Worm (Caenorhabditis elegans) whole organism, L3 larva: ENCODE data around the gene scav-4.

ENCODE experiments used
- ZK546.5 ChIP-seq: sonication (generic microtip); optimal IDR thresholded peaks from 2 replicates; lab custom pipeline; 2017; ENCODE audit warnings: missing biosample characterization, missing genetic modification characterization
- aly-2 ChIP-seq: fragments of 150-350 bp; optimal IDR thresholded peaks from 2 replicates; lab custom pipeline; 2014; ENCODE audit warnings: missing biosample characterization, missing genetic modification characterization
- ama-1 ChIP-seq: fragments of 150-350 bp; optimal IDR thresholded peaks from 2 replicates; lab custom pipeline; 2018
- ceh-16 ChIP-seq: sonication (generic microtip); optimal IDR thresholded peaks from 2 replicates; lab custom pipeline; 2017; ENCODE audit warnings: missing biosample characterization, missing genetic modification characterization
- ceh-9 ChIP-seq: sonication (generic microtip); optimal IDR thresholded peaks from 2 replicates; lab custom pipeline; 2018; ENCODE audit warnings: missing biosample characterization, missing genetic modification characterization
- daf-12 ChIP-seq: fragments of 150-350 bp; optimal IDR thresholded peaks from 2 replicates; lab custom pipeline; 2014; ENCODE audit warnings: missing biosample characterization, missing genetic modification reagents, missing genetic modification characterization
- egl-27 ChIP-seq: sonication (generic microtip); optimal IDR thresholded peaks from 4 replicates; lab custom pipeline; 2017; ENCODE audit warnings: missing biosample characterization, missing genetic modification reagents, missing genetic modification characterization
- egl-5 ChIP-seq: fragments of 150-350 bp; optimal IDR thresholded peaks from 2 replicates; lab custom pipeline; 2017; ENCODE audit warnings: missing biosample characterization, missing genetic modification reagents, missing genetic modification characterization, inconsistent platforms
- elt-1 ChIP-seq: fragments of 150-350 bp; optimal IDR thresholded peaks from 2 replicates; lab custom pipeline; 2014; ENCODE audit warnings: missing biosample characterization, missing genetic modification characterization
- elt-2 ChIP-seq: sonication (generic microtip); optimal IDR thresholded peaks from 2 replicates; lab custom pipeline; 2016; ENCODE audit warnings: missing genetic modification reagents, mild to moderate bottlenecking, missing genetic modification characterization, missing compliant biosample characterization
- elt-3 ChIP-seq, 3 experiments: fragments of 150-350 bp in 1 of 3; sonication (generic microtip) in 2 of 3; optimal IDR thresholded peaks; 2 replicates in 2 of 3; 4 replicates in 1 of 3; lab custom pipeline; 2014 to 2017; ENCODE audit warnings: missing biosample characterization in 3 of 3, missing genetic modification characterization in 3 of 3
- fkh-10 ChIP-seq: sonication (generic microtip); optimal IDR thresholded peaks from 2 replicates; lab custom pipeline; 2017; ENCODE audit warnings: missing biosample characterization, missing genetic modification reagents, missing genetic modification characterization
- fos-1 ChIP-seq: fragments of 150-350 bp; optimal IDR thresholded peaks from 2 replicates; lab custom pipeline; 2014; ENCODE audit warnings: missing biosample characterization, missing genetic modification characterization
- hmg-11 ChIP-seq: sonication (generic microtip); optimal IDR thresholded peaks from 2 replicates; lab custom pipeline; 2016; ENCODE audit warnings: missing genetic modification characterization, missing compliant biosample characterization
- jun-1 ChIP-seq: fragments of 150-350 bp; optimal IDR thresholded peaks from 2 replicates; lab custom pipeline; 2014; ENCODE audit warnings: missing biosample characterization, missing genetic modification reagents, missing genetic modification characterization
- lin-15B ChIP-seq: fragments of 150-350 bp; optimal IDR thresholded peaks from 2 replicates; lab custom pipeline; 2014; ENCODE audit warnings: missing biosample characterization, missing genetic modification characterization
- lin-39 ChIP-seq: fragments of 150-350 bp; optimal IDR thresholded peaks from 2 replicates; lab custom pipeline; 2018; ENCODE audit warnings: missing biosample characterization, missing genetic modification reagents, missing genetic modification characterization
- lsy-12 ChIP-seq: sonication (generic microtip); optimal IDR thresholded peaks from 2 replicates; lab custom pipeline; 2016; ENCODE audit warnings: mild to moderate bottlenecking, missing genetic modification characterization, missing compliant biosample characterization
- mml-1 ChIP-seq: fragments of 150-350 bp; sonication (generic microtip); optimal IDR thresholded peaks from 3 replicates; lab custom pipeline; 2014; ENCODE audit warnings: missing biosample characterization, missing genetic modification characterization
- nhr-11 ChIP-seq: fragments of 150-350 bp; optimal IDR thresholded peaks from 2 replicates; lab custom pipeline; 2014; ENCODE audit warnings: missing biosample characterization, missing genetic modification characterization
- nhr-23 ChIP-seq: fragments of 150-350 bp; optimal IDR thresholded peaks from 2 replicates; lab custom pipeline; 2014; ENCODE audit warnings: missing biosample characterization, missing genetic modification reagents, missing genetic modification characterization
- nhr-237 ChIP-seq: fragments of 150-350 bp; optimal IDR thresholded peaks from 2 replicates; lab custom pipeline; 2014; ENCODE audit warnings: missing biosample characterization, missing genetic modification characterization
- nhr-25 ChIP-seq: sonication (generic microtip); optimal IDR thresholded peaks from 2 replicates; lab custom pipeline; 2017; ENCODE audit warnings: missing biosample characterization, missing genetic modification characterization
- nhr-28 ChIP-seq: fragments of 150-350 bp; optimal IDR thresholded peaks from 2 replicates; lab custom pipeline; 2014; ENCODE audit warnings: missing biosample characterization, missing genetic modification characterization
- nhr-43 ChIP-seq: sonication (generic microtip); optimal IDR thresholded peaks from 2 replicates; lab custom pipeline; 2016; ENCODE audit warnings: mild to moderate bottlenecking, missing genetic modification characterization, missing compliant biosample characterization; ENCODE audit not compliant: poor library complexity, severe bottlenecking
- nhr-67 ChIP-seq: fragments of 150-350 bp; optimal IDR thresholded peaks from 2 replicates; lab custom pipeline; 2014; ENCODE audit warnings: missing biosample characterization, missing genetic modification characterization
- nhr-77 ChIP-seq: fragments of 150-350 bp; optimal IDR thresholded peaks from 2 replicates; lab custom pipeline; 2014; ENCODE audit warnings: missing biosample characterization, missing genetic modification characterization
- pha-4 ChIP-seq: fragments of 150-350 bp; optimal IDR thresholded peaks from 2 replicates; lab custom pipeline; 2014; ENCODE audit warnings: missing biosample characterization, missing genetic modification reagents, missing genetic modification characterization
- pqm-1 ChIP-seq: fragments of 150-350 bp; optimal IDR thresholded peaks from 2 replicates; lab custom pipeline; 2017; ENCODE audit warnings: missing biosample characterization, missing genetic modification characterization, inconsistent platforms
- skn-1 ChIP-seq: fragments of 150-350 bp; optimal IDR thresholded peaks from 2 replicates; lab custom pipeline; 2014; ENCODE audit warnings: missing biosample characterization, missing genetic modification characterization
- snpc-4 ChIP-seq: fragments of 150-350 bp; optimal IDR thresholded peaks from 2 replicates; lab custom pipeline; 2014; ENCODE audit warnings: missing biosample characterization, missing genetic modification characterization
- unc-39 ChIP-seq: sonication (generic microtip); optimal IDR thresholded peaks from 4 replicates; lab custom pipeline; 2017; ENCODE audit warnings: missing biosample characterization, missing genetic modification characterization
- ztf-4 ChIP-seq: fragments of 150-350 bp; optimal IDR thresholded peaks from 2 replicates; lab custom pipeline; 2014; ENCODE audit warnings: missing biosample characterization, missing genetic modification characterization

The scav-4 gene

DNA sequence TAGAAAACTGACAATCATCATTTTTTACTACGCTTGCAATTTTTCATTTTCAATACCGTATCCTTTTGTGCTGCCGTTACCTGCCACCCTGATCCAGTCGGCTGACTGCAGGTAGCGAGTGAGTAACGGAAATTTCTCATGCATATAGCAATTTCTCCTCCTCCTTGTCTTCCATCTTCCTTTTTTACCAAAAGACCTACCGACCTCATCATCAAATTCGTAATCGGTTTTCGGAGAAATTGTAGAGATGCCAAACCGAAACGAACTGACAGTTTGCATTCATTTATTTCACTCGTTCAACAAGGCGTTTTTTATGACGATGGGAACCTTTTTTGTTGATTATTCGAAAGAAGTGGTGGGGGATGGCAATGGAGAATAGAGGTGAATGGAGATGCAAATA, 34.7 kb downstream of the scav-4 start:
- TF ChIP-seq nhr-43 (tag; lab: Kevin White, UChicago) (no peak), nhr-25 (tag; lab: Kevin White, UChicago) (peak; percentile 54), ceh-9 (tag; lab: Kevin White, UChicago) (no peak), elt-3 (tag; optimal IDR thresholded peaks at IDR 0.05; lab: Kevin White, UChicago) (no peak), nhr-67 (tag; lab: Kevin White, UChicago) (no peak), hmg-11 (no peak), lin-15B (tag; lab: Kevin White, UChicago) (no peak), nhr-11 (tag; lab: Kevin White, UChicago) (no peak)

DNA sequence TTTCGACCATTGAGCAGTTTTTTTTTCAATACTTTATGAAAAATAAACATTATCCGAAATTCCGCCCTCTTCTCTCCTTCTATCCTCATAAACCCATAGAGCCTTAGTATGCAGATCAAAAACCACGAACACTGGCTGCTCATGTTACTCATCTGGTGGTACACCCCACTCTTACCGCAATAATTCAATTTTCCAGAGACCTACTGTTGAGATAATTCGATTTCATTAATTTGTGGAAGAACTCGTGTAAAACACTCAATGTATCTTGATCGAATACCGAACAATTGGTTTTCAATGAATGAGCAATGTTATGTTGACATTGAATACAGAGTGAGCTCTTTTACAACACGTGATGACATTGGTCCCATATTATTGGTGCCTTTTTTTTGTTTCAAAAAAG, 39.9 kb downstream of the scav-4 start:
- TF ChIP-seq pqm-1 (tag; lab: Kevin White, UChicago) (no peak), fkh-10 (no peak), nhr-77 (no peak), hmg-11 (no peak), nhr-67 (tag; lab: Kevin White, UChicago) (no peak), fos-1 (tag; lab: Kevin White, UChicago) (no peak), nhr-28 (tag; lab: Kevin White, UChicago) (no peak), aly-2 (tag; lab: Kevin White, UChicago) (no peak)

DNA sequence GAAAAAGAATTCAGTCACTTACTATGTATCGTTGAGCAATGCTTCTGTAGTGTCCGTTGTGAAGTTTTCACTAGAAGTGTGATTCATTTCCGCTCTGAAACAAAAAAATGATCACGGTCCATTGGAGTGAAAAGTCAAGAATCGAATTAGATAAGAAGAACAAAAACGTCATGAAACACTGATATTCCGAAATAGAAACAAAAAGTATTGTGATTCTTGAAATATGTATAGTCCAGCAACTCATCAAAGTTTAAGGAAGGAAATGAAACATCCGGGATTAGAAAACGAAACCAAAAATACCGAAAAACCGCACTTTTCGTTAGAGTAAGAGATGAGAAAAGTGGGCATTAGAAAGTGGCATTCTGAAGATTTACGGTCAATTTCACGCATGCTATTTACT, 51.0 kb downstream of the scav-4 start, which contains the start of gene npr-10:
Gene npr-10, minus strand, starts transcription at position 101 of the 400 bp plus-strand sequence.
- TF ChIP-seq ZK546.5, result no peak
- no peak for TF ChIP-seq ceh-16
- no peak for TF ChIP-seq nhr-28 (tag; lab: Kevin White, UChicago)
- TF ChIP-seq fos-1 (tag; lab: Kevin White, UChicago), result no peak
- TF ChIP-seq unc-39, result no peak
- TF ChIP-seq daf-12, result no peak
- no peak for TF ChIP-seq elt-3 (tag; optimal IDR thresholded peaks at IDR 0.05; lab: Kevin White, UChicago)
- no peak for TF ChIP-seq skn-1 (tag; lab: Kevin White, UChicago)
- no peak for TF ChIP-seq nhr-23 (tag; lab: Kevin White, UChicago)
- no peak for TF ChIP-seq nhr-43 (tag; lab: Kevin White, UChicago)
- no peak for TF ChIP-seq ztf-4 (tag; lab: Kevin White, UChicago)
- no peak for TF ChIP-seq nhr-77
- no peak for TF ChIP-seq pha-4 (tag; lab: Kevin White, UChicago)

DNA sequence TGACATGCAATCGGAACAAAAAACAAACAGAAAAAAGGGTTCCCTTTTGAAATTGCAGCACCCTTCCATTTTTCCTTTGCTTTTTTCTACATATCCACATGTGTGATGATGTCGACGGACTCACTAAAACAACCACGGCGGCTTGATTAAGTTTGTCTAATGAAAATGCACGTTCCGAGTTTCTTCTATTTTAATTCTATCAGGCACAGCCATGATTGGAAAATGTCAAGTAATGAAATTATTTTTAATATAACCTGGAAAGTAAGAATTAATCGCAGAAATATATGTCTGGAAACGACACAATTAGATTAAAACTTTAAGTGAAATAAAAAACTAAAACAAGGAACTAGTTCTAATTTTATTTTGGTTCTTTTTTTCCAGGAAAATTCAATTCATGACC, 52.3 kb downstream of the scav-4 start:
- no peak for TF ChIP-seq lin-39 (tag; lab: Kevin White, UChicago)
- TF ChIP-seq elt-2, result no peak
- TF ChIP-seq jun-1 (tag; lab: Kevin White, UChicago), result no peak
- no peak for TF ChIP-seq hmg-11
- no peak for TF ChIP-seq mml-1
- TF ChIP-seq nhr-77, result no peak
- no peak for TF ChIP-seq elt-1 (tag; lab: Kevin White, UChicago)
- no peak for TF ChIP-seq ama-1 (lab: Kevin White, UChicago)
- no peak for TF ChIP-seq egl-27 (tag; lab: Kevin White, UChicago)
- TF ChIP-seq lsy-12, result no peak
- TF ChIP-seq nhr-237 (tag; lab: Kevin White, UChicago), result no peak
- no peak for TF ChIP-seq daf-12
- TF ChIP-seq nhr-43 (tag; lab: Kevin White, UChicago), result no peak
- no peak for TF ChIP-seq aly-2 (tag; lab: Kevin White, UChicago)
- no peak for TF ChIP-seq ceh-16
- TF ChIP-seq snpc-4 (tag; lab: Kevin White, UChicago), result no peak
- TF ChIP-seq, all 47 proteins: peak for 0

DNA sequence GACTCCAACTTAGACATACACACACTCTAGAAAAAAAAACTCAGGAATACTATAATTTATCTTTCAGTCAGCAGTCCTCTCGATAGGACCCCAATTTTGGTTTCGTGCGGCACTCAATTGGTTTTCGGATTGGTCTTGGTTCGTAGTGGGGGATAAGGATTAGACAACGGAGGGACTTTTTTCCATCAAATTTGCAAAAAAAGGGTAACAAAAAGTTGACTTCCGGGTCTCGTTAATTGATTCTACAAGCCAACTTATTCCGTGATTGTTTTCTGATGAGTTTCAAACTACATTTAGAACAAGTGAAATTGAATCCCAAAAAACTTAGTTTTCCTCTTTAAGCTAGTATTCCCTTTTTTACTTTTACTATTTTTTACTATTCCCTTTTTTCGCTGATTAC, 52.8 kb downstream of the scav-4 start:
- TF ChIP-seq egl-5, result no peak
- no peak for TF ChIP-seq pha-4 (tag; lab: Kevin White, UChicago)
